Fruit fly (Drosophila melanogaster) Kc167 (cell line): Measurements from ENCODE around the gene mor.

Experiments
- Myc ChIP-seq: fragments of >200 bp; optimal IDR thresholded peaks from 2 replicates; lab custom pipeline; 2017; ENCODE audit warnings: missing external identifiers
- Sin3A ChIP-seq: fragments of >200 bp; optimal IDR thresholded peaks from 2 replicates; lab custom pipeline; 2018; ENCODE audit warnings: missing external identifiers
- h ChIP-seq: fragments of >200 bp; optimal IDR thresholded peaks from 3 replicates; lab custom pipeline; 2018; ENCODE audit warnings: missing external identifiers
- insv ChIP-seq: fragments of >200 bp; optimal IDR thresholded peaks from 3 replicates; lab custom pipeline; 2018; ENCODE audit warnings: missing external identifiers
- ttk ChIP-seq: sonication (Bioruptor generic); optimal IDR thresholded peaks from 2 replicates; lab custom pipeline; 2017; ENCODE audit warnings: missing external identifiers

DNA sequence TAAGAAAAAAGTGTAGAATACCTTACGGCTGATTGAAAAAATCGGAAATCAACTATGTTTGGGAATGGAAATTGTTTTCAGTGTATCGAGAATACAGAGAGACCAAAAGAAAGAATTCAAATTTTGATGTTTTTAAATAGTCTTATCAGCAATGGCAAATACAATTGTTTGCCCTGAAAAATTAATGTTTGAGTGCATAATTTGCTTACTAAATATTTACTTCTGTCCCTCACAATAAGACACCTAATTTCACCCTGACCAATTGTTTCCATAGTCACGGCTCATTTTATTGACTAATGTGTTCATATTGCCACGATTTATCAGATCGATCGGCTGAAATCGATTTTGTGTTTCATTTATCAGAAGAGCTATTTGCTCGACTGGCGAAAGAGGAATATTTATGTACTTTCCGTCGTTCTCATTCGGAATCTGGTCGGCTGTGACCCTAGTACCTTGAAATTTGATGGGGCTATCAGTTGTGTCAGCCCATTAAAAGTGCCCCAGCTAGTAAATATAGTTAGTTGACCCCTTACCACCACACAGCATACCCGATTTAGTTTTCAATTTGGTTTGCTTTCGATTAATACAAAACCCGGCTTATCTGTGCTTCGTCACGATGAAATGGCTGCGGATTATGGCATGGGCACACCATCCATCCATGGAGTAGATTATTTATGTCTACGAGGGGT, 11.0 kb upstream of the mor start:
- TF ChIP-seq Sin3A (lab: Kevin White, UChicago) = no peak
- TF ChIP-seq ttk (lab: Kevin White, UChicago) = no peak
- no peak for TF ChIP-seq insv (lab: Kevin White, UChicago)
- no peak for TF ChIP-seq h (lab: Kevin White, UChicago)
- no peak for TF ChIP-seq Myc (lab: Kevin White, UChicago)
